Worm (Caenorhabditis elegans): ENCODE results near the gene aqp-2.

Gene aqp-2

DNA sequence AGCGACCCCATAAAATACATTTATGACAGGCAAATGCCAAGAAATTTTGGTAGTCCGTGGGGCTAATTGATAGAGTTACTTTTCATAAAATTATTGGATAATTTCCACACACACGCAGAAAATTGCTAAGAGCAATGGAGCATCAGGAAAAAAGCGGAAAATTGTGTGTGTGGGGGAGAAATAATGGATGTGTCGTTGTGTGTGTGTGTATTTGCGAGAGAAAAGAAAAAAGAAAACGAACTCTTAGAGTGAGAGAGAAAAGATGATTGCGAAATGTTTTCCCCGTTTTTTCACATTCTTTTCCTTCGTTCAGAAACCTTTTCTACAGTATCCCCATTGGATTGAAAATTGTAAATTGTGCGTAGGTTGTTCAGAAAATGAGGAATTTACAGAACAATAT is 19.8 kb upstream of the aqp-2 start:
- TF ChIP-seq lin-39 (tag; optimal IDR thresholded peaks at IDR 0.05) (peak; percentile 55), ama-1 (optimal IDR thresholded peaks at IDR 0.05) (peak; percentile 40), mml-1 (tag; optimal IDR thresholded peaks at IDR 0.05) (no peak), nhr-43 (tag; optimal IDR thresholded peaks at IDR 0.05; ENCODE audit: poor library complexity, severe bottlenecking) (no peak), egl-5 (tag; optimal IDR thresholded peaks at IDR 0.05) (peak; percentile 69), egl-27 (tag; optimal IDR thresholded peaks at IDR 0.05) (no peak), hmg-11 (tag; optimal IDR thresholded peaks at IDR 0.05) (peak; percentile 57), ZK546.5 (tag; optimal IDR thresholded peaks at IDR 0.05) (no peak), daf-12 (tag; optimal IDR thresholded peaks at IDR 0.05) (no peak), unc-39 (tag; optimal IDR thresholded peaks at IDR 0.05) (no peak), fos-1 (tag; optimal IDR thresholded peaks at IDR 0.05) (no peak), ceh-9 (tag; optimal IDR thresholded peaks at IDR 0.05) (no peak), lin-15B (tag; optimal IDR thresholded peaks at IDR 0.05) (peak; percentile 6), ceh-28 (tag; optimal IDR thresholded peaks at IDR 0.05) (no peak), pqm-1 (tag; optimal IDR thresholded peaks at IDR 0.05) (no peak), nfya-1 (tag; optimal IDR thresholded peaks at IDR 0.05; ENCODE audit: insufficient read depth) (peak; percentile 56), lsy-12 (tag; optimal IDR thresholded peaks at IDR 0.05) (no peak), nhr-25 (tag; optimal IDR thresholded peaks at IDR 0.05) (no peak), eor-1 (tag; optimal IDR thresholded peaks at IDR 0.05) (no peak)

DNA sequence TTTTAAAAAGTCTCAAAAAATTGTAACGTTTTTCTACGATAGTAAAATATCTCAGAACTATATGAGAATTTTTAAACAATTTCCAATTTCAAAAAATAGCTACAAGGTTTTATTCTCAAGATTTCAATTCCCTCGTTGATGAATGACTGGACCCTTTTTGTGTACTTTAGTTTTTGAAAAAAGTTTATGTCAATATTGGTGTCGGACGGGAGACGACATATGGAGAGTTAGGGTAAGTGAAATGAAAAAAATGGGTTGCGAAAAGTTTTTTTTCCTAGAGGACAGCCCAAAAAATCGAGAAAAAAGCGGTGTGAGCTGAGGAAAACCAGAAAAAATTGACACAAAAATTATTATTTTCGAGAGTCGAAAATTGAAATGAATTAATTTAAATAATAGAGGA is 19.1 kb upstream of the aqp-2 start:
- TF ChIP-seq ceh-28 (tag; optimal IDR thresholded peaks at IDR 0.05) = no peak
- TF ChIP-seq nhr-11 (tag; optimal IDR thresholded peaks at IDR 0.05) = no peak
- TF ChIP-seq nhr-43 (tag; optimal IDR thresholded peaks at IDR 0.05; ENCODE audit: poor library complexity, severe bottlenecking) = no peak
- no peak for TF ChIP-seq fos-1 (tag; optimal IDR thresholded peaks at IDR 0.05)
- TF ChIP-seq ama-1 (optimal IDR thresholded peaks at IDR 0.05) = peak; percentile 41
- peak; percentile 93 for TF ChIP-seq pha-4 (tag; optimal IDR thresholded peaks at IDR 0.05)
- TF ChIP-seq sea-2 (GFP tag; optimal IDR thresholded peaks at IDR 0.05) = no peak

DNA sequence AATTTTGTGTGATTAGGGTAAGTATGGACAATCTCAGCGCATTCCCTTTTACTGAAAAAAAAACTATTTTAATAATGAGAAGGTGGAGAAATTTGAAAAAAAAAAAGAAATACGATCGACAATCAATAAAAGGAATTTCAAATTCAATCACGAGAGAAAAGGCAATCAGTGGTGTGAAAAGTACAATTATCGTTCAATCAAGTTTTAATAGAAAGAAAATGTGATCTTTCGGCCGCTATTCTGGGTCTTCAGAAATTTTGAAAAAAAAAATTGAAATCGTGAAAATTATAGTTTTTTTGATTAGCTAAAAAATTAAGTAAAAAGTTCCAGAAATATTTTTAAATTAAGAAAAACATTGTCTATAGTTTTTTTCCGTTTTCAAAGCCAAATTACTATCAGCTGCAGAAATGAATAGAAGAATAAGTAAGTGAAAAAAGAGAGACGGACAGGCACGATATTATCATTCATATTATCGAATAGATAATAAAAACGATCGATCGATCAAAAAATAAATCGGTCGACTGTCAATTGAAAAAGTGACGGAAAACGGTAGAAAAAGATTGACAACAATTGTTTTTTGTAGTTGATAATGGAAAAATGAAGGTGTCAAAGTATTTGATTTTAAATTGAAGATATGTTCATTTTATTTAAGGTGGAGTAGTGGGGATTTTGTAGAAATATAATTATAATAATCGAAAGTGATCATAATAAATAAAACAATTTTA is 18.4 kb upstream of the aqp-2 start, which contains the start of gene gldi-3:
Gene gldi-3, minus strand, starts transcription at position 51 of the 725 bp plus-strand sequence.
- TF ChIP-seq nhr-11 (tag; optimal IDR thresholded peaks at IDR 0.05) = no peak
- no peak for TF ChIP-seq ceh-82 (tag; optimal IDR thresholded peaks at IDR 0.05)
- no peak for TF ChIP-seq sea-2 (GFP tag; optimal IDR thresholded peaks at IDR 0.05)
- no peak for TF ChIP-seq ceh-16 (tag; optimal IDR thresholded peaks at IDR 0.05)
- TF ChIP-seq elt-2 (tag; optimal IDR thresholded peaks at IDR 0.05) = peak; percentile 61
- no peak for TF ChIP-seq egl-27 (tag; optimal IDR thresholded peaks at IDR 0.05)
- no peak for TF ChIP-seq unc-39 (tag; optimal IDR thresholded peaks at IDR 0.05)
- no peak for TF ChIP-seq nhr-25 (tag; optimal IDR thresholded peaks at IDR 0.05)
- no peak for TF ChIP-seq elt-1 (tag; optimal IDR thresholded peaks at IDR 0.05)
- TF ChIP-seq snpc-4 (tag; optimal IDR thresholded peaks at IDR 0.05) = no peak
- no peak for TF ChIP-seq ztf-4 (tag; optimal IDR thresholded peaks at IDR 0.05)
- peak; percentile 7 for TF ChIP-seq pqm-1 (tag; optimal IDR thresholded peaks at IDR 0.05)

- TF ChIP-seq jun-1 (tag; optimal IDR thresholded peaks at IDR 0.05) (no peak), daf-12 (tag; optimal IDR thresholded peaks at IDR 0.05) (no peak), elt-2 (tag; optimal IDR thresholded peaks at IDR 0.05) (no peak), nhr-28 (tag; optimal IDR thresholded peaks at IDR 0.05) (no peak)
Observed at ce11 chrII:9279016-9279415, 17.2 kb upstream of the aqp-2 start.

- TF ChIP-seq nhr-25 (tag; optimal IDR thresholded peaks at IDR 0.05) (peak; percentile 7), mml-1 (tag; optimal IDR thresholded peaks at IDR 0.05) (no peak)
Observed at ce11 chrII:9277153-9277552, 15.4 kb upstream of the aqp-2 start.

ce11 chrII:9275173-9275572 is 13.4 kb upstream of the aqp-2 start:
- peak; percentile 59 for TF ChIP-seq ama-1 (optimal IDR thresholded peaks at IDR 0.05)
- no peak for TF ChIP-seq fkh-10 (GFP tag; optimal IDR thresholded peaks at IDR 0.05)

Measured in whole organism, L3 larva.